Fruit fly (Drosophila melanogaster) whole organism, wandering third instar larva: ENCODE results near the gene Pex14.

Experiments used
- CG9705 ChIP-seq: fragments of 200-800 bp; sonication (Bioruptor generic); optimal IDR thresholded peaks from 2 replicates; lab custom pipeline; 2018; ENCODE audit warnings: missing biosample characterization, mild to moderate bottlenecking, missing genetic modification characterization
- Dfd ChIP-seq: fragments of >200 bp; optimal IDR thresholded peaks from 2 replicates; lab custom pipeline; 2017; ENCODE audit warnings: missing biosample characterization, missing genetic modification characterization
- HLH106 ChIP-seq: fragments of 200-800 bp; optimal IDR thresholded peaks from 3 replicates; lab custom pipeline; 2019; ENCODE audit warnings: missing biosample characterization, mild to moderate bottlenecking, missing genetic modification characterization, moderate library complexity
- Jra ChIP-seq: sonication (Bioruptor generic); optimal IDR thresholded peaks from 2 replicates; lab custom pipeline; 2016; ENCODE audit warnings: missing biosample characterization, missing genetic modification characterization
- Mio ChIP-seq: sonication (Bioruptor generic); optimal IDR thresholded peaks from 2 replicates; lab custom pipeline; 2016; ENCODE audit warnings: missing biosample characterization, missing genetic modification characterization
- Myc ChIP-seq: fragments of >200 bp; optimal IDR thresholded peaks from 2 replicates; lab custom pipeline; 2017
- N ChIP-seq: fragments of >200 bp; optimal IDR thresholded peaks from 2 replicates; lab custom pipeline; 2018; ENCODE audit warnings: missing biosample characterization, missing external identifiers, missing genetic modification characterization
- Rel ChIP-seq, 2 experiments: fragments of 200-800 bp; sonication (Bioruptor generic) in 1 of 2; optimal IDR thresholded peaks; 2 replicates in 1 of 2; 3 replicates in 1 of 2; lab custom pipeline; 2016 to 2019; ENCODE audit warnings: mild to moderate bottlenecking in 2 of 2, missing biosample characterization in 2 of 2, missing genetic modification characterization in 2 of 2, moderate library complexity in 1 of 2
- dl ChIP-seq, 2 experiments: fragments of 175-275, 200-275 bp in 1 of 2; fragments of 200-275 bp in 1 of 2; sonication (Bioruptor generic); optimal IDR thresholded peaks; lab custom pipeline; 2018; ENCODE audit warnings: mild to moderate bottlenecking in 2 of 2, missing biosample characterization in 2 of 2, missing genetic modification characterization in 2 of 2, moderate library complexity in 2 of 2; ENCODE audit not compliant: partially characterized antibody in 2 of 2, insufficient read depth in 1 of 2
- dsf ChIP-seq: sonication (Bioruptor generic); optimal IDR thresholded peaks from 2 replicates; lab custom pipeline; 2016; ENCODE audit warnings: missing biosample characterization, missing genetic modification characterization, borderline replicate concordance
- jim ChIP-seq: fragments of 175-275, 200-325 bp; sonication (Bioruptor generic); optimal IDR thresholded peaks from 2 replicates; lab custom pipeline; 2016; ENCODE audit warnings: missing biosample characterization, mild to moderate bottlenecking, missing genetic modification characterization
- pan ChIP-seq: fragments of >200 bp; optimal IDR thresholded peaks from 2 replicates; lab custom pipeline; 2017
- psq ChIP-seq: fragments of 200-800 bp; sonication (Bioruptor generic); optimal IDR thresholded peaks from 3 replicates; lab custom pipeline; 2017; ENCODE audit warnings: missing biosample characterization, mild to moderate bottlenecking, missing genetic modification characterization, moderate library complexity
- woc ChIP-seq: sonication (Bioruptor generic); optimal IDR thresholded peaks from 2 replicates; lab custom pipeline; 2016; ENCODE audit warnings: missing biosample characterization, mild to moderate bottlenecking, missing genetic modification characterization

DNA sequence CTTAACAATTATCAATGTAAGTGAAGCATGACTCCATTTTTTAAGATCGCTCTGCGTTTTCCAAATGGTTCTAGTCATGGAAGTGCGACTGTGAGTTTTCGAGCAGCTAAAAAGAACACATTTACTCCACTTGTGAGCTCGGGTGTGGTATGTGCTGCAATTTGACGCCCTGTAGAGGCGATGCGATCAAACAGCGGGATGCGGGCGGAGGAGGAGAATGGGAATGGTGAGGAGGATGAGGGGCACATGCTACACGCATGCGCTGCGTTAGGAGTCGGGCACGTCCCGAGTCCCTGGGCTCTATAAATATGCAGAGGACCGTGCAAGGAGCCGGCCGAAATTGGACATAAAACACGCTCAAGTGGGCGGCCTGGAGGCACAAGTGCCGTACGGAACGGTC is 10.7 kb downstream of the Pex14 start:
- TF ChIP-seq Jra (GFP tag; lab: Kevin White, UChicago): no peak
- TF ChIP-seq psq: no peak
- TF ChIP-seq pan (lab: Kevin White, UChicago): no peak
- no peak for TF ChIP-seq Rel (GFP tag; optimal IDR thresholded peaks at IDR 0.05; lab: Kevin White, UChicago)
- TF ChIP-seq Rel (tag; optimal IDR thresholded peaks at IDR 0.05; lab: Kevin White, UChicago): no peak
- TF ChIP-seq jim (GFP tag; lab: Kevin White, UChicago): no peak
- TF ChIP-seq dsf (GFP tag; lab: Kevin White, UChicago): no peak
- no peak for TF ChIP-seq Dfd
- TF ChIP-seq Mio: no peak
- no peak for TF ChIP-seq Myc (lab: Kevin White, UChicago)
- TF ChIP-seq CG9705 (GFP tag; lab: Kevin White, UChicago): no peak
- no peak for TF ChIP-seq HLH106 (tag; lab: Kevin White, UChicago)
- TF ChIP-seq woc (GFP tag; lab: Kevin White, UChicago): no peak
- TF ChIP-seq dl (GFP tag; optimal IDR thresholded peaks at IDR 0.05; lab: Kevin White, UChicago; ENCODE audit: insufficient read depth in 1 of 2, partially characterized antibody in 2 of 2): no peak
- TF ChIP-seq N (GFP tag; lab: Kevin White, UChicago): no peak
